Worm (Caenorhabditis elegans) whole organism, L4 larva: ENCODE results near the gene dmsr-12.

Experiments used
- ama-1 ChIP-seq: fragments of 150-350 bp; optimal IDR thresholded peaks from 2 replicates; lab custom pipeline; 2014; ENCODE audit warnings: inconsistent platforms, mixed read lengths
- nhr-11 ChIP-seq: fragments of 150-350 bp; optimal IDR thresholded peaks from 2 replicates; lab custom pipeline; 2014; ENCODE audit warnings: missing biosample characterization, missing genetic modification characterization
- pqm-1 ChIP-seq: sonication (generic microtip); optimal IDR thresholded peaks from 2 replicates; lab custom pipeline; 2017; ENCODE audit warnings: missing biosample characterization, missing genetic modification characterization

DNA sequence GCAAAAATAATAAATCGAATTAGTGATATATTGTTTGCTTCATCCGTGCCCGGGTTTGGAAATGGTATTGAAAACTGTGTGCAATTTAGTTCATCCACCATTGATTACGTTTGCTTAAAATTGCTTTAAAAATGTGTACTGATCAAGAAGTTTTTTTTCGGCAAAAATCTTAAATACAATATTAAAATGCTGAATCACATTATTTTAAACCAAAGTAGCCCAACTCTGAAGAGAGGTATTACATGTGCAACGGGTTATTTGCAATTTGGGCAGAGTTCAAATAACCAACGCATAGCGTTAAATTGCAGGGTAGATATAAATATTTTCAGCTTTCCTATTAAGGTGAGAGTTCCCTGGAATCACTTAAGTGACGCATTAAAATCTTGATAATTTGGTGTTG, 10.9 kb upstream of the dmsr-12 start, which contains the start of gene dmsr-14:
- no peak for TF ChIP-seq pqm-1 (tag; lab: Kevin White, UChicago)
- TF ChIP-seq nhr-11 (tag; lab: Kevin White, UChicago), result no peak
- no peak for TF ChIP-seq ama-1 (lab: Kevin White, UChicago)
